Worm (Caenorhabditis elegans): ENCODE data around the gene T04F8.3.

ce11 chrX:11666545-11667177, 8.2 kb downstream of the T04F8.3 start, which contains the start of gene noca-2:
- TF ChIP-seq ama-1 (optimal IDR thresholded peaks at IDR 0.05) (no peak), pes-1 (GFP tag; IDR thresholded peaks at IDR 0.05) (no peak), flt-1 (GFP tag; IDR thresholded peaks at IDR 0.05) (no peak)
